Fruit fly (Drosophila melanogaster) S2 (cell line): ENCODE data around the gene Ada.
A peak's percentile ranks its signal among the peaks of the same experiment; 100 is the strongest.

Source experiments
- CG8478 ChIP-seq: fragments of >200 bp; optimal IDR thresholded peaks from 2 replicates; lab custom pipeline; 2018
- CTCF ChIP-seq, 2 experiments: fragments of >200 bp; optimal IDR thresholded peaks; 2 replicates each; lab custom pipeline; 2018

Gene Ada

dm6 chr3R:9055119-9056105 lies 9.6 kb upstream of the Ada start:
- TF ChIP-seq CTCF (optimal IDR thresholded peaks at IDR 0.05; lab: Kevin White, UChicago) (no peak), CG8478 (lab: Kevin White, UChicago) (no peak)

dm6 chr3R:9056409-9057031 lies 8.5 kb upstream of the Ada start:
- TF ChIP-seq CG8478 (lab: Kevin White, UChicago) (no peak), CTCF (optimal IDR thresholded peaks at IDR 0.05; lab: Kevin White, UChicago) (no peak)

DNA sequence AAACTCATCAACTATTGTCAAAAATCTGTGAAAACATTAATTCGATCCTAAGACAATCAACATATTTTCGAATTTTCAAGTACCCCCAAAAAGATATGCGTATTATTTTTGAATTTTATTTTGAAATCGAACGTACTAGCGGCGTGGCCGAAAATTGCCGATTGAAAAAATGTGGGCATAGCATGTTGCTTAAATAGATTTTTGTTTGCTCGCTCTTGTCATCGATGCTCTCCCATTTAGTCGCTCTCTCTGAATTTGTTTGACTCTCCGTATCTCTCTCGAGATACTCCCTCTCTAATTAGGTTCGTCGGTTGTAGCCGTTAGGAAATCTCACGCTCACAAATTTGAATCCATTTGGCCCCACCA lies 8.0 kb upstream of the Ada start:
- TF ChIP-seq CTCF (optimal IDR thresholded peaks at IDR 0.05; lab: Kevin White, UChicago) (no peak), CG8478 (lab: Kevin White, UChicago) (no peak)

DNA sequence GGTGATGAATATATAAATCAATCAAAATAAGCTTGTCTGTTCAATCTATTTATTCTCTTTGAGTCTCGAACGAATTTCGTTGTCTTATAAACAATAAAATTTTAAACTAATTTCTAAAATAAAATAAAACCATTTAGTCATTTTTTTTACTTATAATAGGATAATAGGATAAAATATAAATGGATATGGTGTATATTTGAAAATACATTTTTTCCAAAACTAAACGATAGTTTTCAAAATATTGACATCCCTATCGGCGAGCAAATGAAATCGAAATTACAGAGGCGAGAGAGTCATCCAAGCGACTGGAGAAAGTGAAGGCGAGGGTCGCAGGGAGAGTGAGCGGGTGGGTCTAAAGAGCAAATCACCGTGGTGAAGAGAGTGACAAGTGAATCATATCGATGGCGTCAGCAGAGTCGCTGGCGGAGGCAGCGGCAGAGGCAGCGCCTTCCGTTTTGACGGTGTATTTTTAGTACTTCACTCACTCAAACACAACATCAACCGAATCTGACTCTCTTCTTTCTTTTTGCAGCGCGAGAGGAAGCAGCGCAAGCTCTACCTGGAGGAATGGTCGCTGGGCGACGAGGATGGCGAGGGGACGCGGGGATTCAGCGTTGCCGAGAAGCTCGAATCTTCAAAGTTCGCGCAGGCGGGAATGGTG lies 7.5 kb upstream of the Ada start:
- no peak for TF ChIP-seq CG8478 (lab: Kevin White, UChicago)
- no peak for TF ChIP-seq CTCF (optimal IDR thresholded peaks at IDR 0.05; lab: Kevin White, UChicago)

DNA sequence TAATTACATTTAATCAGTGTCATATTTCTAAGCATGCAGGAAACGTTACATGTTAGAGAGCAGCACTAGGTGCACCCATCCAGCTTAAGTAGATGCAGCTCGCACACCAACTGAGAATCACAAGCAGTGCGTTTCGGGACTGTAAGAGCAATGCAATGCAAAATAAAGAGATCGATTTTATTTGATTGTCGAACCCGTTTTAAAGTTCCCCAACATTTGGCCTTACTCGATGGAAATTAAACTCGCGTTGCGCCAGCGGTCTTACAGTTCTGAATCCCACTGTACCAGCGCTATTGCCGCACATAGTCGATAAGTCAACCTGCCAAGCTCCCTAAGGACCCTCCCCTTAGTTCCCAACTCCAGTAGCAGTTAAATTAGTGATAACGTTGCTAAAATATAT lies 2.2 kb upstream of the Ada start:
- TF ChIP-seq CG8478 (lab: Kevin White, UChicago), result no peak
- no peak for TF ChIP-seq CTCF (optimal IDR thresholded peaks at IDR 0.05; lab: Kevin White, UChicago)

- TF ChIP-seq CG8478 (lab: Kevin White, UChicago) (no peak), CTCF (optimal IDR thresholded peaks at IDR 0.05; lab: Kevin White, UChicago) (no peak)
These were observed 3.4 kb downstream of the Ada start for dm6 chr3R:9068418-9068817.

DNA sequence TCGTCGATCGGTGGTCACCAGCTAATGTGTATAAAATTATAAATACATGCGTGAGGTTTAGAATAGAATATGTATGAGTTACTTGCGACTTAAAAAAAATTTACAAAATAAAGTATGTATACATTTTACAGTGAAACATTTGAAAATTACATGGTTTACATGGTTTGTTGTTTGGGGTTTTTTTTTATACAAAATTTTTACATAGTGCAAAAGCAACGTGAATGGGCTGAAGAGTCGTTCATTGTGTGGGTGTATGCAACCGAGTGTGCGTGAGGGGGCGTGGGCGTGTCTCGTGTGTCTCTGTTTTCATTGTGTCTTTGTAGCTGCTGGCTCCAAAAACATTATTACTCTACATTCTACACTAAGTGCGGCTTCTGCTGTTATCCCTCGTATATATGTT lies 4.9 kb downstream of the Ada start:
- TF ChIP-seq CTCF (optimal IDR thresholded peaks at IDR 0.05; lab: Kevin White, UChicago) (no peak), CG8478 (lab: Kevin White, UChicago) (no peak)

- TF ChIP-seq CTCF (optimal IDR thresholded peaks at IDR 0.05; lab: Kevin White, UChicago) (no peak), CG8478 (lab: Kevin White, UChicago) (no peak)
These were observed 10.0 kb downstream of the Ada start for dm6 chr3R:9074934-9075333.

dm6 chr3R:9079638-9080037 lies 14.7 kb downstream of the Ada start:
- no peak for TF ChIP-seq CG8478 (lab: Kevin White, UChicago)
- no peak for TF ChIP-seq CTCF (optimal IDR thresholded peaks at IDR 0.05; lab: Kevin White, UChicago)

- TF ChIP-seq CTCF (optimal IDR thresholded peaks at IDR 0.05; lab: Kevin White, UChicago) (no peak), CG8478 (lab: Kevin White, UChicago) (no peak)
These were observed 17.3 kb downstream of the Ada start for dm6 chr3R:9082332-9082731.

DNA sequence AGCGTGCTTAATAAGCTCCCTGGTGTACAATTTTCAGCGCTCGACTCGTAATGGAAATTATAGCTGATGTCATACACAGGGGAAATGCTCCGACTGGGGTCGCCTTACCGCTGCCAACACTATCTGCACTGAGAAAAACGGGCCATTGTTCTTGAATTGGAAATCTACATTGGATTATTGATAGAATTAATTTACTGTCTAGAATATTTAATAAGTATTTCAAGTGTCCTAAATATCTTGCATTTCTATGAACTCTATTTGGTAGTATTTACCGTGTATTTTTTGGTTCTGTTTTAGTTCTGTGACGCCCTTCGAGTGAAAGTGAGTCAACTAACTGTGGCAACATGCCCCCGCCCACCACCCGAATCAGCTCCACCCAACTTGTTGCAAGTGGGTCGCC lies 18.4 kb downstream of the Ada start:
- TF ChIP-seq CG8478 (lab: Kevin White, UChicago), result no peak
- no peak for TF ChIP-seq CTCF (optimal IDR thresholded peaks at IDR 0.05; lab: Kevin White, UChicago)

DNA sequence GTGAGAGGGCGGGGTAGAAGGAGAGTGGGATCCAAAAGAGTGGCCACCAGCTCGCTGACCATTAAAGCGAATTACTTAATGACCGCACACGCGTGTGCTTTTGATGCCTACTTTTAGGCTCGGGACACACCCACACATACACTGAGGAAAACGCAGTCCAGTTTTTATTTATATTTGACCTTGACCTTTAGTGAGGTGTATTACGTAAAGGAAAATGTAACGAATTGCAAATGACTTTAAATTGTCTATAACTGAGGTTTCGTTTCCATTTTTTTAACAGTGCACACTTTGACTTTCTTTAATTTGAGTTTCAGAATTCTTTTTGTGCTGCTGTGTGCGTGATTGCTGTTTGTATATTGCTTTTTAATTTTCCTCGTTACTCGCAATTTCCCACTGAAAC lies 20.3 kb downstream of the Ada start:
- no peak for TF ChIP-seq CG8478 (lab: Kevin White, UChicago)
- no peak for TF ChIP-seq CTCF (optimal IDR thresholded peaks at IDR 0.05; lab: Kevin White, UChicago)

dm6 chr3R:9090303-9090702 lies 25.3 kb downstream of the Ada start:
- TF ChIP-seq CG8478 (lab: Kevin White, UChicago) (no peak), CTCF (optimal IDR thresholded peaks at IDR 0.05; lab: Kevin White, UChicago) (peak; percentile 11 to 67)

DNA sequence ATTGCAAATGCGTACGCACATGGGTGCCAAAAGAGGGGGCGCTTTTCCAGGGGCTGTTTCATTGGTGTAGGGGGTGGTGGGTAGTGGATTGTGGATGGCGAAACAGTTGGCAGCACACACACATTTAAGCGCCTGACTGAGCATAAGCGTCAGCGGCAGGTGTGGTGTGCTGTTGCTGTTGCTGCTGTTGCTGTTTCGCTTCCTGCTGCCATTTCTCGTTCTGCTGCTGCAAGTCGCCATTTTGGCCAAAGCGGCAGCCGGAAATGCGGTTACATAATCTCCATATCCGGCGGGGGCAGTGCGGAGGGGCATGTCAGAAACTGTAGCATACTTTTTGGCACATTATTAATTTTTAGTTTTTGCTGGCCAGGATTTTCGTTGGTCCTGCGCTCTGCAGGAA lies 39.8 kb downstream of the Ada start:
- TF ChIP-seq CG8478 (lab: Kevin White, UChicago), result no peak
- no peak for TF ChIP-seq CTCF (optimal IDR thresholded peaks at IDR 0.05; lab: Kevin White, UChicago)
